Worm (Caenorhabditis elegans): ENCODE measurements around the gene mdt-27.
A peak's percentile ranks its signal among the peaks of the same experiment; 100 is the strongest.

mdt-27 gene

DNA sequence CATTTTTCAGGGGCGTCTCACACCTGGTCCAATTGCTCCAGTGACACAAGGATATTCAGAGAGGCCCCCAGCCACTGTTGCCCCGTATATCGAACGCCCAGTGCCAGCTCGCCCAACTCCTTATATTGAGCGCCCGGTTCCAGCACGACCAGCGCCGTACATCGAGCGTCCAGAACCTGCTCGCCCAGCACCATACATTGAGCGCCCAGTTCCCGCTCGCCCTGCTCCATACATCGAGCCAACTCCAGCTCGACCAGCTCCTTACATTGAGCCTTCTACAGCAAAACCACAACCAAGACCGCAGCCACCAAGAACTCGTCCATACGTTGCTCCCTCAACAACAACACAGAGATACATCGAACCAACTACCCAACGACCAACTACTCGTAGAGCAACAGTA is 9.4 kb upstream of the mdt-27 start:
- TF ChIP-seq aly-1 (tag; optimal IDR thresholded peaks at IDR 0.05) = no peak
- TF ChIP-seq hmbx-1 (tag; optimal IDR thresholded peaks at IDR 0.05) = no peak
- no peak for TF ChIP-seq ceh-36 (tag; optimal IDR thresholded peaks at IDR 0.05)
- no peak for TF ChIP-seq scrt-1 (GFP tag; IDR thresholded peaks at IDR 0.05)

DNA sequence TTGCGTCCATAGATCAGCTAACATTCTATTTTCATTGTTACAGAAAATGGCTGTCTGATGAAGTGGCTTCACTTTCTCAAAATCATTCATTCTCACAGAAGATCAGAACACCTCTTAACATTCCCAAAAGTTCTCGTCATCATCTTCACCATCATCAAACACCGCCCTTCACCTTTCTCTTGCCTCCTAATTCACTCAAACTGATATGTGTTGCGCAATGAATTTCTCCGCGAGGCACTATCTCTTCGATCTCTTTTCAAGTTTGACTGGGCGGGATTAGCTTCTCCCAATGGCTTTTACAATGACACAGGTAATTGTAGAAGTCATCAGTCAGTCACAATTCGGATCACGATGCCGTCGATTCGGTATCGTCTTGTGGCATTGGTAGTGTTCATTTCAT is 8.1 kb upstream of the mdt-27 start, which contains the start of gene grd-6:
TSS of gene grd-6 (plus strand) at position 301 of the 400 bp plus-strand sequence.
- TF ChIP-seq sea-1 (GFP tag; conservative IDR thresholded peaks at IDR 0.05) = no peak
- no peak for TF ChIP-seq ceh-13 (GFP tag; optimal IDR thresholded peaks at IDR 0.05)
- TF ChIP-seq tra-4 (tag; optimal IDR thresholded peaks at IDR 0.05) = no peak
- no peak for TF ChIP-seq hnd-1 (tag; optimal IDR thresholded peaks at IDR 0.05)
- TF ChIP-seq tbx-11 (GFP tag; IDR thresholded peaks at IDR 0.05) = no peak
- no peak for TF ChIP-seq pes-1 (GFP tag; IDR thresholded peaks at IDR 0.05)
- TF ChIP-seq scrt-1 (GFP tag; IDR thresholded peaks at IDR 0.05) = no peak
- no peak for TF ChIP-seq ets-7 (tag; optimal IDR thresholded peaks at IDR 0.05)
- no peak for TF ChIP-seq B0310.2 (tag; optimal IDR thresholded peaks at IDR 0.05)
- no peak for TF ChIP-seq hmg-4 (GFP tag; optimal IDR thresholded peaks at IDR 0.05)
- no peak for TF ChIP-seq aly-1 (tag; optimal IDR thresholded peaks at IDR 0.05)
- TF ChIP-seq tbx-37 (GFP tag; conservative IDR thresholded peaks at IDR 0.05) = no peak
- TF ChIP-seq ama-1 (optimal IDR thresholded peaks at IDR 0.05) = no peak
- TF ChIP-seq hmbx-1 (tag; optimal IDR thresholded peaks at IDR 0.05) = no peak
- no peak for TF ChIP-seq ceh-36 (tag; optimal IDR thresholded peaks at IDR 0.05)
- no peak for TF ChIP-seq F13C5.2 (tag; optimal IDR thresholded peaks at IDR 0.05)
- TF ChIP-seq flt-1 (GFP tag; IDR thresholded peaks at IDR 0.05) = no peak

- TF ChIP-seq ama-1 (optimal IDR thresholded peaks at IDR 0.05) (no peak), F13C5.2 (tag; optimal IDR thresholded peaks at IDR 0.05) (peak; percentile 14), aly-1 (tag; optimal IDR thresholded peaks at IDR 0.05) (no peak)
Measured at ce11 chrV:9220444-9220843, 7.0 kb upstream of the mdt-27 start.

- TF ChIP-seq pes-1 (GFP tag; IDR thresholded peaks at IDR 0.05) (no peak), ceh-36 (tag; optimal IDR thresholded peaks at IDR 0.05) (peak; percentile 44)
Measured at ce11 chrV:9219390-9219733, 5.9 kb upstream of the mdt-27 start.

ce11 chrV:9218655-9219389 is 5.4 kb upstream of the mdt-27 start:
- TF ChIP-seq scrt-1 (GFP tag; IDR thresholded peaks at IDR 0.05) (no peak), tbx-11 (GFP tag; IDR thresholded peaks at IDR 0.05) (0 out of 2 replicates have a peak, but pooled peaks have one; percentile 32)

ce11 chrV:9218214-9218613 is 4.8 kb upstream of the mdt-27 start:
- no peak for TF ChIP-seq ceh-13 (GFP tag; optimal IDR thresholded peaks at IDR 0.05)
- TF ChIP-seq scrt-1 (GFP tag; IDR thresholded peaks at IDR 0.05) = no peak
- no peak for TF ChIP-seq tbx-37 (GFP tag; conservative IDR thresholded peaks at IDR 0.05)
- no peak for TF ChIP-seq hnd-1 (tag; optimal IDR thresholded peaks at IDR 0.05)
- TF ChIP-seq tra-4 (tag; optimal IDR thresholded peaks at IDR 0.05) = no peak
- TF ChIP-seq tbx-11 (GFP tag; IDR thresholded peaks at IDR 0.05) = no peak
- TF ChIP-seq B0310.2 (tag; optimal IDR thresholded peaks at IDR 0.05) = no peak
- no peak for TF ChIP-seq sea-1 (GFP tag; conservative IDR thresholded peaks at IDR 0.05)
- no peak for TF ChIP-seq ama-1 (optimal IDR thresholded peaks at IDR 0.05)
- no peak for TF ChIP-seq pes-1 (GFP tag; IDR thresholded peaks at IDR 0.05)
- no peak for TF ChIP-seq ets-7 (tag; optimal IDR thresholded peaks at IDR 0.05)
- TF ChIP-seq aly-1 (tag; optimal IDR thresholded peaks at IDR 0.05) = no peak
- TF ChIP-seq ceh-36 (tag; optimal IDR thresholded peaks at IDR 0.05) = no peak

- TF ChIP-seq hnd-1 (tag; optimal IDR thresholded peaks at IDR 0.05) (no peak), aly-1 (tag; optimal IDR thresholded peaks at IDR 0.05) (no peak), B0310.2 (tag; optimal IDR thresholded peaks at IDR 0.05) (no peak), ceh-13 (GFP tag; optimal IDR thresholded peaks at IDR 0.05) (no peak), ama-1 (optimal IDR thresholded peaks at IDR 0.05) (no peak), hmbx-1 (tag; optimal IDR thresholded peaks at IDR 0.05) (no peak), flt-1 (GFP tag; IDR thresholded peaks at IDR 0.05) (no peak), pes-1 (GFP tag; IDR thresholded peaks at IDR 0.05) (no peak), ceh-36 (tag; optimal IDR thresholded peaks at IDR 0.05) (no peak), hmg-4 (GFP tag; optimal IDR thresholded peaks at IDR 0.05) (no peak), sea-1 (GFP tag; conservative IDR thresholded peaks at IDR 0.05) (no peak), tbx-11 (GFP tag; IDR thresholded peaks at IDR 0.05) (no peak), F13C5.2 (tag; optimal IDR thresholded peaks at IDR 0.05) (no peak), ets-7 (tag; optimal IDR thresholded peaks at IDR 0.05) (no peak), tbx-37 (GFP tag; conservative IDR thresholded peaks at IDR 0.05) (no peak), scrt-1 (GFP tag; IDR thresholded peaks at IDR 0.05) (no peak), tra-4 (tag; optimal IDR thresholded peaks at IDR 0.05) (no peak)
Measured at ce11 chrV:9217158-9217557, 3.7 kb upstream of the mdt-27 start, which contains the start of gene pacs-1. Gene pacs-1, minus strand, starts transcription at chrV:9217258.

ce11 chrV:9212499-9212898 is 955 bp downstream of the mdt-27 start:
- TF ChIP-seq ceh-36 (tag; optimal IDR thresholded peaks at IDR 0.05) (no peak), pes-1 (GFP tag; IDR thresholded peaks at IDR 0.05) (no peak), tbx-37 (GFP tag; conservative IDR thresholded peaks at IDR 0.05) (no peak), scrt-1 (GFP tag; IDR thresholded peaks at IDR 0.05) (no peak), sea-1 (GFP tag; conservative IDR thresholded peaks at IDR 0.05) (no peak), F13C5.2 (tag; optimal IDR thresholded peaks at IDR 0.05) (no peak), hmbx-1 (tag; optimal IDR thresholded peaks at IDR 0.05) (no peak), tra-4 (tag; optimal IDR thresholded peaks at IDR 0.05) (no peak), B0310.2 (tag; optimal IDR thresholded peaks at IDR 0.05) (no peak), tbx-11 (GFP tag; IDR thresholded peaks at IDR 0.05) (no peak), ceh-13 (GFP tag; optimal IDR thresholded peaks at IDR 0.05) (no peak), flt-1 (GFP tag; IDR thresholded peaks at IDR 0.05) (no peak), ama-1 (optimal IDR thresholded peaks at IDR 0.05) (no peak), hmg-4 (GFP tag; optimal IDR thresholded peaks at IDR 0.05) (no peak), aly-1 (tag; optimal IDR thresholded peaks at IDR 0.05) (no peak), hnd-1 (tag; optimal IDR thresholded peaks at IDR 0.05) (no peak), ets-7 (tag; optimal IDR thresholded peaks at IDR 0.05) (no peak)
